Fruit fly (Drosophila melanogaster) whole organism, adult: ENCODE data around the gene Arfrp1.

Experiments
- CG11617 ChIP-seq: fragments of 200-800 bp; sonication (Bioruptor generic); optimal IDR thresholded peaks from 2 replicates; lab custom pipeline; 2017; ENCODE audit warnings: mild to moderate bottlenecking, missing biosample characterization, missing genetic modification reagents, missing genetic modification characterization
- CG12768 ChIP-seq: fragments of 200-800 bp; sonication (Bioruptor generic); optimal IDR thresholded peaks from 2 replicates; lab custom pipeline; 2017; ENCODE audit warnings: missing biosample characterization, missing genetic modification characterization, mild to moderate bottlenecking, moderate library complexity, missing genetic modification reagents
- CG14711 ChIP-seq: fragments of 200-800 bp; sonication (Bioruptor generic); optimal IDR thresholded peaks from 2 replicates; lab custom pipeline; 2018; ENCODE audit warnings: missing biosample characterization, mild to moderate bottlenecking, missing genetic modification characterization, moderate library complexity
- CG1620 ChIP-seq: fragments of 200-800 bp; sonication (Bioruptor generic); optimal IDR thresholded peaks from 2 replicates; lab custom pipeline; 2016; ENCODE audit warnings: missing biosample characterization, missing genetic modification characterization
- CG33017 ChIP-seq: fragments of 200-800 bp; sonication (Bioruptor generic); optimal IDR thresholded peaks from 2 replicates; lab custom pipeline; 2018; ENCODE audit warnings: missing biosample characterization, mild to moderate bottlenecking, missing genetic modification characterization, moderate library complexity
- CG5204 ChIP-seq: fragments of 200-800 bp; sonication (Bioruptor generic); optimal IDR thresholded peaks from 2 replicates; lab custom pipeline; 2016; ENCODE audit warnings: missing biosample characterization, missing genetic modification characterization
- CG7045 ChIP-seq: fragments of 200-800 bp; sonication (Bioruptor generic); optimal IDR thresholded peaks from 2 replicates; lab custom pipeline; 2017; ENCODE audit warnings: missing biosample characterization, mild to moderate bottlenecking, missing genetic modification characterization
- CG7101 ChIP-seq: fragments of 200-800 bp; sonication (Bioruptor generic); optimal IDR thresholded peaks from 2 replicates; lab custom pipeline; 2018; ENCODE audit warnings: missing biosample characterization, mild to moderate bottlenecking, missing genetic modification characterization, moderate library complexity
- Clk ChIP-seq: fragments of 200-800 bp; sonication (Bioruptor generic); optimal IDR thresholded peaks from 2 replicates; lab custom pipeline; 2017; ENCODE audit warnings: missing biosample characterization, missing genetic modification characterization
- Crg-1 ChIP-seq: fragments of 200-800 bp; sonication (Bioruptor generic); optimal IDR thresholded peaks from 2 replicates; lab custom pipeline; 2016; ENCODE audit warnings: missing biosample characterization, missing genetic modification characterization
- Hr96 ChIP-seq: fragments of 200-800 bp; sonication (Bioruptor generic); optimal IDR thresholded peaks from 2 replicates; lab custom pipeline; 2016; ENCODE audit warnings: missing biosample characterization, missing genetic modification characterization
- Mnt ChIP-seq: fragments of 200-800 bp; sonication (Bioruptor generic); optimal IDR thresholded peaks from 2 replicates; lab custom pipeline; 2016; ENCODE audit warnings: missing biosample characterization, mild to moderate bottlenecking, missing genetic modification characterization
- bab1 ChIP-seq: fragments of 200-800 bp; sonication (Bioruptor generic); optimal IDR thresholded peaks from 3 replicates; lab custom pipeline; 2019; ENCODE audit warnings: missing biosample characterization, mild to moderate bottlenecking, missing genetic modification characterization, moderate library complexity
- cic ChIP-seq: fragments of 200-800 bp; sonication (Bioruptor generic); optimal IDR thresholded peaks from 2 replicates; lab custom pipeline; 2017; ENCODE audit warnings: missing biosample characterization, mild to moderate bottlenecking, missing genetic modification characterization, moderate library complexity
- cnc ChIP-seq, 2 experiments: fragments of >200 bp; optimal IDR thresholded peaks; 2 replicates each; lab custom pipeline; 2017
- kay ChIP-seq: fragments of 200-800 bp; sonication (Bioruptor generic); peaks from one replicate; lab custom pipeline; 2016; ENCODE audit warnings: missing biosample characterization, missing genetic modification characterization, borderline replicate concordance
- ovo ChIP-seq: fragments of 200-800 bp; sonication (Bioruptor generic); optimal IDR thresholded peaks from 2 replicates; lab custom pipeline; 2016; ENCODE audit warnings: missing biosample characterization, missing genetic modification characterization
- pad ChIP-seq: fragments of 200-800 bp; sonication (Bioruptor generic); optimal IDR thresholded peaks from 3 replicates; lab custom pipeline; 2017; ENCODE audit warnings: missing biosample characterization, missing genetic modification characterization, mild to moderate bottlenecking, moderate library complexity, missing genetic modification reagents
- tj ChIP-seq: fragments of 200-800 bp; sonication (Bioruptor generic); optimal IDR thresholded peaks from 3 replicates; lab custom pipeline; 2017; ENCODE audit warnings: missing biosample characterization, mild to moderate bottlenecking, missing genetic modification characterization, moderate library complexity
- toe ChIP-seq: fragments of 200-800 bp; sonication (Bioruptor generic); optimal IDR thresholded peaks from 2 replicates; lab custom pipeline; 2016; ENCODE audit warnings: missing biosample characterization, missing genetic modification characterization

The Arfrp1 gene

DNA sequence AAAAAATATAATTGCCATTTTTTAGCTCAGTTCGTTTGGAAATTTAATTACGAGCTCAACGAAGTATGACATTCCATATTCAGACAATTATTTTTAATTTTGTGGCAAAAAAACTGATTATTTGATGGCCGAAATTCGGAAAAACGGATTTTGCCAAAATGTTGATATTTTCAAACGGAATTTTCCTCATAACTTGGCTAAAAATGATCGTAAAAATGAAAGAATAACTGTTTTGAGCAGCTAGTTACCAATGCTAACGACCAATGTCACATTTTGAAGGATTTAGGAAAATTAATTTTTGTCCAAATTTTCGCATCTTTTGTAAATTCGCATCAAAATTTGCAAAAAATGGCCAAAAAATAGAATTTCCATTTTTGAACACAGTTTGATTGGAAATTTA lies 13.8 kb upstream of the Arfrp1 start:
- TF ChIP-seq CG7045 (no peak), tj (GFP tag; lab: Kevin White, UChicago) (no peak), ovo (no peak), pad (GFP tag; lab: Kevin White, UChicago) (no peak), bab1 (GFP tag; lab: Kevin White, UChicago) (no peak), Hr96 (GFP tag; lab: Kevin White, UChicago) (no peak), CG11617 (GFP tag; lab: Kevin White, UChicago) (no peak), toe (GFP tag; lab: Kevin White, UChicago) (no peak), CG12768 (GFP tag; lab: Kevin White, UChicago) (no peak), cnc (optimal IDR thresholded peaks at IDR 0.05; lab: Kevin White, UChicago) (no peak), kay (GFP tag; lab: Kevin White, UChicago) (no peak), CG5204 (GFP tag; lab: Kevin White, UChicago) (no peak), CG7101 (tag; lab: Kevin White, UChicago) (no peak), CG1620 (GFP tag; lab: Kevin White, UChicago) (no peak), Clk (GFP tag; lab: Kevin White, UChicago) (no peak), cic (GFP tag; lab: Kevin White, UChicago) (no peak), Crg-1 (GFP tag; lab: Kevin White, UChicago) (no peak), Mnt (GFP tag; lab: Kevin White, UChicago) (no peak), CG33017 (tag; lab: Kevin White, UChicago) (no peak)

DNA sequence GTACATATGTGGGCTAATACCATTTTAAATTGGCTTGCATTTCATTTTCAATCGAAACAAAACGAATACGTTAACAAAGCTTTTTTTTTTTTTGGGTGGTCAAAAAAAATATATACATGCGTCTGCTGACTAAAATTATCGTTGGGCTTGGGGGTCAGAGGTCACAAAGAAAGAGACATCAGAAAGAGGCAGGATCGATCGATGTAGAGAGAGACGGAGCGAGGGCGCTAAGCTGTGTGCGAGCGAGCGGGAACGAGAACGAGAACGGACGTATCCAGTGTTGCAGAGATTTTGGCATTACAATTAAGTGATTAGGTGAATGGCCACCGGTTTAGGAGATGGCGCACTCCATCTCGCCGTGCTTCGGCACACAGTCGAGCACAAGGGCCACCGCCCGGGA lies 13.0 kb upstream of the Arfrp1 start:
- TF ChIP-seq ovo (no peak), CG7045 (no peak), CG7101 (tag; lab: Kevin White, UChicago) (no peak), Hr96 (GFP tag; lab: Kevin White, UChicago) (no peak), tj (GFP tag; lab: Kevin White, UChicago) (no peak), CG14711 (tag; lab: Kevin White, UChicago) (no peak), Crg-1 (GFP tag; lab: Kevin White, UChicago) (no peak), CG33017 (tag; lab: Kevin White, UChicago) (no peak), CG5204 (GFP tag; lab: Kevin White, UChicago) (no peak), cnc (optimal IDR thresholded peaks at IDR 0.05; lab: Kevin White, UChicago) (no peak), pad (GFP tag; lab: Kevin White, UChicago) (no peak), CG12768 (GFP tag; lab: Kevin White, UChicago) (no peak), Clk (GFP tag; lab: Kevin White, UChicago) (no peak), toe (GFP tag; lab: Kevin White, UChicago) (no peak), cic (GFP tag; lab: Kevin White, UChicago) (no peak), CG1620 (GFP tag; lab: Kevin White, UChicago) (no peak), CG11617 (GFP tag; lab: Kevin White, UChicago) (no peak), bab1 (GFP tag; lab: Kevin White, UChicago) (no peak)

DNA sequence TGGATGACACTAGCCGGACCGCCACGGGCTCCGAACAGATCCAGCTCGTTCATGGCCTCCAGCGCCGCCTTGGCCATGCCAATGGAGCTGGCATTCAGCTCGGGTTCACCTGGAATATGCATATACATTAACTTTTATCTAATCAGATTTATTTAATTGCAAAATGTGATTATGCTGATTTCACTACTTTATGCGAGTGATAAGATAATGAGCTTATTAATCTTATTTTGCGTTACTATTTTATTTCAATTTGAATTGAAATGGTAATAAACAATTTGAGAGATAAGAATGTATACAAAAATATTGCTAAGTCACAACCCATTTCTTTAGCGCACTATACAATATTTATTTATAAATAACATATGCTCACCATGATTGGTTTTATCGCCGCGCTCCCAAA lies 4.7 kb upstream of the Arfrp1 start:
- no peak for TF ChIP-seq CG7045
- TF ChIP-seq Mnt (GFP tag; lab: Kevin White, UChicago): no peak
- no peak for TF ChIP-seq CG1620 (GFP tag; lab: Kevin White, UChicago)
- TF ChIP-seq CG12768 (GFP tag; lab: Kevin White, UChicago): no peak
- no peak for TF ChIP-seq bab1 (GFP tag; lab: Kevin White, UChicago)
- TF ChIP-seq CG7101 (tag; lab: Kevin White, UChicago): no peak
- no peak for TF ChIP-seq ovo
- TF ChIP-seq cnc (optimal IDR thresholded peaks at IDR 0.05; lab: Kevin White, UChicago): no peak
- no peak for TF ChIP-seq CG11617 (GFP tag; lab: Kevin White, UChicago)
- no peak for TF ChIP-seq cic (GFP tag; lab: Kevin White, UChicago)
- no peak for TF ChIP-seq Crg-1 (GFP tag; lab: Kevin White, UChicago)
- TF ChIP-seq tj (GFP tag; lab: Kevin White, UChicago): no peak
- TF ChIP-seq CG14711 (tag; lab: Kevin White, UChicago): no peak
- TF ChIP-seq kay (GFP tag; lab: Kevin White, UChicago): no peak
- TF ChIP-seq Clk (GFP tag; lab: Kevin White, UChicago): no peak
- no peak for TF ChIP-seq CG33017 (tag; lab: Kevin White, UChicago)
- no peak for TF ChIP-seq toe (GFP tag; lab: Kevin White, UChicago)
- no peak for TF ChIP-seq CG5204 (GFP tag; lab: Kevin White, UChicago)
- no peak for TF ChIP-seq Hr96 (GFP tag; lab: Kevin White, UChicago)

DNA sequence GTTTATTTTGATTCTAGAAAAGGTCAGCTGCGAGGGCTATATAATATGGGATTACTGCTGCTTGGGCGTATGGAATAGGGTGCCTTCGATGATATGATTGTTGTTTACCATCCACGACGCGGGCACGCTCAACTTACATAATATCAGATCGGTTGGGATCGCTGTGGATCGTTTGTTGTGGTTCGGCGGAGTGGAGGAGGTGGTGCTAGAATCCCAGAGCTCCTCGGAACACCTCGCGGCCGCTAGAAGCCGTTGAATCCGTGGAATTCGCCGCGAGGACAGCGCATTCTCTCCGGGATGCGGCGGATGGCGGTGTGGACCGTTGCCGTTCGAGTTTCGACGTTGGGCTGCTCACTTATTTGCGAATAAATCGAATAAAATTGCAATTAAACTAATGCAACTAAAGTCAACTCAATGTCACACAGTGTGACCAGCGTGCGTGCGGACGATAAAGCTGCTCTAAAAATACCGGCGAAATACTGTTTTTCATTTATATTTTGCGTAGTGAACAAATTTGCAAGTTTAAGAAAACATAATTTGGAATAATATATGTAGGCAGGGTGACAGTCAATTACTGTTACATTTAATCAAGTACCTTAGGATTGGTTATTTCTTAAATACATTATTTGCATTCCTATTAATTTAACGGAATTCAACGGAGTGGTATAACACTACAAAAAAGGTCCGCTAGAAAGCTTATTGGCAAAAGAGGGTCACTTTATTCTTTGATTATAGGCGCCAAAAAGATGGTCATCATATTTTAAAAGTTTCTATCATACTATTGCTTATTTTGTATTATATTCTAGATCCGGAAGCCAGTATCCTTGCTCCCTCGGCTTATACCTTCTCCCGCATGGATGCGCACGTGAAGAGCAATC lies 3.3 kb upstream of the Arfrp1 start, which contains the start of gene CG7766:
Gene CG7766 (minus strand): TSS at position 432 of the 878 bp plus-strand sequence.
- no peak for TF ChIP-seq tj (GFP tag; lab: Kevin White, UChicago)
- no peak for TF ChIP-seq CG12768 (GFP tag; lab: Kevin White, UChicago)
- TF ChIP-seq bab1 (GFP tag; lab: Kevin White, UChicago): peak; percentile 12
- no peak for TF ChIP-seq pad (GFP tag; lab: Kevin White, UChicago)
- TF ChIP-seq Hr96 (GFP tag; lab: Kevin White, UChicago): no peak
- no peak for TF ChIP-seq toe (GFP tag; lab: Kevin White, UChicago)
- no peak for TF ChIP-seq CG7101 (tag; lab: Kevin White, UChicago)
- no peak for TF ChIP-seq CG1620 (GFP tag; lab: Kevin White, UChicago)
- peak; percentile 39 for TF ChIP-seq cic (GFP tag; lab: Kevin White, UChicago)
- peak; percentile 71 for TF ChIP-seq Mnt (GFP tag; lab: Kevin White, UChicago)
- no peak for TF ChIP-seq Clk (GFP tag; lab: Kevin White, UChicago)
